Worm (Caenorhabditis elegans) whole organism, L1 larva: ENCODE results near the gene F54D5.24.
"Not testable (repeated sequence)": the region's sequence is repeated elsewhere in the genome, so short reads cannot be mapped to it uniquely, and the experiment has no call there.

ENCODE experiments used
- F16B12.6 ChIP-seq: fragments of 150-350 bp; optimal IDR thresholded peaks from 2 replicates; lab custom pipeline; 2014; ENCODE audit warnings: missing biosample characterization, missing genetic modification characterization
- Y116A8C.19 ChIP-seq: sonication (generic microtip); optimal IDR thresholded peaks from 2 replicates; lab custom pipeline; 2016; ENCODE audit warnings: missing compliant biosample characterization, missing genetic modification characterization, borderline replicate concordance
- alr-1 ChIP-seq: fragments of 200-800 bp; sonication (Bioruptor generic); optimal IDR thresholded peaks from 2 replicates; lab custom pipeline; 2018; ENCODE audit warnings: borderline replicate concordance, mild to moderate bottlenecking, missing genetic modification characterization, missing compliant biosample characterization
- aly-2 ChIP-seq: fragments of 150-350 bp; optimal IDR thresholded peaks from 2 replicates; lab custom pipeline; 2014; ENCODE audit warnings: missing biosample characterization, missing genetic modification characterization
- blmp-1 ChIP-seq: fragments of 150-350 bp; optimal IDR thresholded peaks from 2 replicates; lab custom pipeline; 2014; ENCODE audit warnings: missing biosample characterization, missing genetic modification characterization
- ceh-8 ChIP-seq: fragments of 200-800 bp; sonication (Bioruptor generic); optimal IDR thresholded peaks from 2 replicates; lab custom pipeline; 2018; ENCODE audit warnings: mild to moderate bottlenecking, missing genetic modification characterization, moderate library complexity, missing compliant biosample characterization
- ceh-88 ChIP-seq: fragments of 200-800 bp; sonication (Bioruptor generic); IDR thresholded peaks from 2 replicates; pipeline ENCODE4 v1.3.6; 2022; ENCODE audit warnings: missing genetic modification characterization, missing compliant biosample characterization
- ceh-90 ChIP-seq: sonication (generic microtip); optimal IDR thresholded peaks from 2 replicates; lab custom pipeline; 2016; ENCODE audit warnings: missing genetic modification characterization, missing compliant biosample characterization
- dsc-1 ChIP-seq: sonication (generic microtip); optimal IDR thresholded peaks from 2 replicates; lab custom pipeline; 2016; ENCODE audit warnings: mild to moderate bottlenecking, missing genetic modification characterization, missing compliant biosample characterization
- efl-1 ChIP-seq, 4 experiments: fragments of 150-350 bp; optimal IDR thresholded peaks in 3 of 4; peaks in 1 of 4; 1 replicate in 1 of 4; 2 replicates in 3 of 4; lab custom pipeline; 2014; ENCODE audit warnings: missing biosample characterization in 2 of 4, missing genetic modification characterization in 2 of 4, missing genetic modification reagents in 2 of 4
- egl-13 ChIP-seq: sonication (generic microtip); optimal IDR thresholded peaks from 2 replicates; lab custom pipeline; 2016; ENCODE audit warnings: missing genotype, missing genetic modification reagents, missing genetic modification characterization, missing compliant biosample characterization
- egl-27 ChIP-seq, 2 experiments: fragments of 150-350 bp in 1 of 2; sonication (generic microtip); optimal IDR thresholded peaks; 3 replicates each; lab custom pipeline; 2017 to 2018; ENCODE audit warnings: missing biosample characterization in 2 of 2, missing genetic modification characterization in 2 of 2, missing genetic modification reagents in 2 of 2
- grh-1 ChIP-seq: fragments of 200-800 bp; sonication (Bioruptor generic); IDR thresholded peaks from 2 replicates; pipeline ENCODE4 v1.3.6; 2022; ENCODE audit warnings: missing genetic modification reagents, missing genetic modification characterization, missing compliant biosample characterization
- hlh-17 ChIP-seq: fragments of 200-800 bp; sonication (Bioruptor generic); optimal IDR thresholded peaks from 2 replicates; lab custom pipeline; 2018; ENCODE audit warnings: missing genetic modification characterization, mild to moderate bottlenecking, missing compliant biosample characterization, moderate library complexity, borderline replicate concordance
- jun-1 ChIP-seq: fragments of 150-350 bp; optimal IDR thresholded peaks from 2 replicates; lab custom pipeline; 2014; ENCODE audit warnings: missing biosample characterization, missing genetic modification reagents, missing genetic modification characterization
- lin-13 ChIP-seq: fragments of 150-350 bp; optimal IDR thresholded peaks from 2 replicates; lab custom pipeline; 2014; ENCODE audit warnings: missing biosample characterization, missing genetic modification reagents, missing genetic modification characterization
- lir-3 ChIP-seq: sonication (generic microtip); optimal IDR thresholded peaks from 2 replicates; lab custom pipeline; 2016; ENCODE audit warnings: mild to moderate bottlenecking, missing genetic modification characterization, moderate library complexity, missing compliant biosample characterization; ENCODE audit not compliant: poor library complexity
- mab-9 ChIP-seq: fragments of 200-800 bp; sonication (Bioruptor generic); IDR thresholded peaks from 2 replicates; pipeline ENCODE4 v1.3.6; 2022; ENCODE audit warnings: missing genetic modification reagents, missing genetic modification characterization, missing compliant biosample characterization
- mef-2 ChIP-seq: fragments of 150-350 bp; optimal IDR thresholded peaks from 2 replicates; lab custom pipeline; 2014; ENCODE audit warnings: missing biosample characterization, missing genetic modification characterization
- mep-1 ChIP-seq: fragments of 150-350 bp; optimal IDR thresholded peaks from 2 replicates; lab custom pipeline; 2014; ENCODE audit warnings: missing biosample characterization, missing genetic modification characterization
- nhr-20 ChIP-seq: sonication (generic microtip); optimal IDR thresholded peaks from 2 replicates; lab custom pipeline; 2016; ENCODE audit warnings: mild to moderate bottlenecking, missing genetic modification characterization, missing compliant biosample characterization
- nhr-237 ChIP-seq: fragments of 150-350 bp; optimal IDR thresholded peaks from 2 replicates; lab custom pipeline; 2014; ENCODE audit warnings: missing biosample characterization, missing genetic modification characterization
- nhr-77 ChIP-seq: fragments of 150-350 bp; optimal IDR thresholded peaks from 2 replicates; lab custom pipeline; 2014; ENCODE audit warnings: missing biosample characterization, missing genetic modification characterization
- nhr-84 ChIP-seq: sonication (generic microtip); optimal IDR thresholded peaks from 2 replicates; lab custom pipeline; 2017; ENCODE audit warnings: missing biosample characterization, missing genetic modification characterization
- nhr-90 ChIP-seq: sonication (generic microtip); optimal IDR thresholded peaks from 2 replicates; lab custom pipeline; 2016; ENCODE audit warnings: mild to moderate bottlenecking, missing genetic modification characterization, missing compliant biosample characterization; ENCODE audit not compliant: poor library complexity
- pax-3 ChIP-seq: fragments of 200-800 bp; sonication (Bioruptor generic); optimal IDR thresholded peaks from 2 replicates; lab custom pipeline; 2018; ENCODE audit warnings: mild to moderate bottlenecking, missing genetic modification characterization, moderate library complexity, missing compliant biosample characterization
- rnt-1 ChIP-seq: sonication (generic microtip); optimal IDR thresholded peaks from 2 replicates; lab custom pipeline; 2016; ENCODE audit warnings: mild to moderate bottlenecking, missing genetic modification characterization, moderate library complexity, missing compliant biosample characterization
- snpc-4 ChIP-seq: fragments of 150-350 bp; optimal IDR thresholded peaks from 2 replicates; lab custom pipeline; 2014; ENCODE audit warnings: missing biosample characterization, missing genetic modification characterization
- snu-23 ChIP-seq: sonication (generic microtip); optimal IDR thresholded peaks from 2 replicates; lab custom pipeline; 2016; ENCODE audit warnings: missing genetic modification characterization, missing compliant biosample characterization
- sup-37 ChIP-seq: fragments of 200-800 bp; sonication (Bioruptor generic); optimal IDR thresholded peaks from 2 replicates; lab custom pipeline; 2018; ENCODE audit warnings: mild to moderate bottlenecking, missing genetic modification characterization, missing compliant biosample characterization
- swsn-7 ChIP-seq: sonication (generic microtip); optimal IDR thresholded peaks from 2 replicates; lab custom pipeline; 2016; ENCODE audit warnings: missing genetic modification characterization, missing compliant biosample characterization
- tlp-1 ChIP-seq: fragments of 150-350 bp; optimal IDR thresholded peaks from 2 replicates; lab custom pipeline; 2014; ENCODE audit warnings: missing biosample characterization, missing genetic modification characterization
- unc-98 ChIP-seq: fragments of 200-800 bp; sonication (Bioruptor generic); IDR thresholded peaks from 2 replicates; pipeline ENCODE4 v1.3.6; 2022; ENCODE audit warnings: missing genetic modification characterization, missing compliant biosample characterization
- vab-15 ChIP-seq: sonication (generic microtip); optimal IDR thresholded peaks from 2 replicates; lab custom pipeline; 2017; ENCODE audit warnings: missing genotype, mild to moderate bottlenecking, missing genetic modification characterization, missing compliant biosample characterization
- xbp-1 ChIP-seq: sonication (generic microtip); optimal IDR thresholded peaks from 2 replicates; lab custom pipeline; 2016; ENCODE audit warnings: missing genetic modification characterization, missing compliant biosample characterization
- zag-1 ChIP-seq: fragments of 150-350 bp; optimal IDR thresholded peaks from 2 replicates; lab custom pipeline; 2014; ENCODE audit warnings: missing biosample characterization, missing genetic modification characterization
- ztf-4 ChIP-seq: fragments of 150-350 bp; optimal IDR thresholded peaks from 2 replicates; lab custom pipeline; 2014; ENCODE audit warnings: missing biosample characterization, missing genetic modification characterization

The F54D5.24 gene

ce11 chrII:11547254-11547687 is 8.5 kb upstream of the F54D5.24 start, which contains the start of gene F54D5.7 (continued):
- TF ChIP-seq mep-1 (tag; lab: Kevin White, UChicago) (peak; percentile 92), ceh-90 (no peak), alr-1 (tag; lab: Kevin White, UChicago) (no peak), mef-2 (tag; lab: Kevin White, UChicago) (no peak), ceh-8 (no peak), F16B12.6 (tag; lab: Kevin White, UChicago) (no peak), jun-1 (tag; lab: Kevin White, UChicago) (no peak), vab-15 (no peak), efl-1 (optimal IDR thresholded peaks at IDR 0.05; lab: Kevin White, UChicago) (peak; percentile 8 to 14), efl-1 (GFP tag; optimal IDR thresholded peaks at IDR 0.05 in 1 of 2; lab: Kevin White, UChicago) (peak in 1 of 2 experiments; percentile 89), swsn-7 (tag; lab: Kevin White, UChicago) (peak; percentile 67), Y116A8C.19 (tag; lab: Kevin White, UChicago) (no peak), nhr-84 (tag; lab: Kevin White, UChicago) (no peak), blmp-1 (tag; lab: Kevin White, UChicago) (peak; percentile 82), tlp-1 (tag; lab: Kevin White, UChicago) (no peak), nhr-20 (tag; lab: Kevin White, UChicago) (peak; percentile 61), lir-3 (tag; lab: Kevin White, UChicago) (peak; percentile 22), ceh-88 (GFP tag; lab: Robert Waterston, UW) (no peak), egl-13 (no peak), nhr-90 (peak; percentile 70), mab-9 (no peak), lin-13 (peak; percentile 22), dsc-1 (tag; lab: Kevin White, UChicago) (peak; percentile 37), grh-1 (GFP tag; lab: Robert Waterston, UW) (peak; percentile 36; the same call in 1 of the 2 replicates), egl-27 (tag; optimal IDR thresholded peaks at IDR 0.05; lab: Kevin White, UChicago) (no peak), zag-1 (tag; lab: Kevin White, UChicago) (no peak), pax-3 (tag; lab: Kevin White, UChicago) (no peak), xbp-1 (peak; percentile 49), rnt-1 (tag; lab: Kevin White, UChicago) (peak; percentile 34), aly-2 (tag; lab: Kevin White, UChicago) (peak; percentile 89), sup-37 (GFP tag; lab: Kevin White, UChicago) (no peak)

ce11 chrII:11551981-11552380 is 3.8 kb upstream of the F54D5.24 start, which contains the start of gene dhgd-1:
dhgd-1 (minus strand) TSS chrII:11552081.
- not testable (repeated sequence) for TF ChIP-seq nhr-77; nhr-20 (tag; lab: Kevin White, UChicago); hlh-17 (GFP tag; lab: Kevin White, UChicago)

- no peak for TF ChIP-seq mep-1 (tag; lab: Kevin White, UChicago)
- no peak for TF ChIP-seq unc-98 (GFP tag; lab: Robert Waterston, UW)
- TF ChIP-seq alr-1 (tag; lab: Kevin White, UChicago), result no peak
- TF ChIP-seq snu-23 (GFP tag; lab: Kevin White, UChicago), result no peak
- no peak for TF ChIP-seq snpc-4
- no peak for TF ChIP-seq nhr-237
- no peak for TF ChIP-seq grh-1 (GFP tag; lab: Robert Waterston, UW)
- no peak for TF ChIP-seq F16B12.6 (tag; lab: Kevin White, UChicago)
- no peak for TF ChIP-seq mef-2 (tag; lab: Kevin White, UChicago)
- no peak for TF ChIP-seq ztf-4 (tag; lab: Kevin White, UChicago)
- TF ChIP-seq nhr-90, result no peak
- TF ChIP-seq ceh-90, result no peak
Measured at ce11 chrII:11556338-11556737, 589 bp downstream of the F54D5.24 start, which contains the start of gene F54D5.17. F54D5.17 (plus strand) TSS chrII:11556638.
